Fruit fly (Drosophila melanogaster) whole organism, embryonic: ENCODE data around the gene inaF-B.
A peak's percentile ranks its signal among the peaks of the same experiment; 100 is the strongest.

ENCODE experiments used
- Adf1 ChIP-seq: fragments of 200-800 bp; sonication (Bioruptor generic); IDR thresholded peaks from 2 replicates; pipeline ENCODE4 v1.3.6; 2022; ENCODE audit warnings: missing biosample characterization, missing genetic modification characterization
- Atf6 ChIP-seq: fragments of 200-800 bp; sonication (Bioruptor generic); IDR thresholded peaks from 2 replicates; pipeline ENCODE4 v1.3.6; 2022; ENCODE audit warnings: missing biosample characterization, missing genetic modification characterization
- Bdp1 ChIP-seq: fragments of 200-800 bp; sonication (Bioruptor generic); optimal IDR thresholded peaks from 3 replicates; lab custom pipeline; 2016; ENCODE audit warnings: missing biosample characterization, missing genetic modification characterization
- CG11560 ChIP-seq: fragments of 200-800 bp; sonication (Bioruptor generic); IDR thresholded peaks from 3 replicates; pipeline ENCODE4 v1.3.6; 2022; ENCODE audit warnings: missing biosample characterization, missing genetic modification characterization
- CG12942 ChIP-seq: fragments of 200-800 bp; sonication (Bioruptor generic); optimal IDR thresholded peaks from 3 replicates; lab custom pipeline; 2016; ENCODE audit warnings: missing biosample characterization, missing genetic modification characterization
- CG13123 ChIP-seq: fragments of 200-800 bp; sonication (Bioruptor generic); optimal IDR thresholded peaks from 2 replicates; lab custom pipeline; 2016; ENCODE audit warnings: missing biosample characterization, missing genetic modification characterization
- CG17802 ChIP-seq: fragments of 200-800 bp; sonication (Bioruptor generic); optimal IDR thresholded peaks from 2 replicates; lab custom pipeline; 2018; ENCODE audit warnings: missing biosample characterization, mild to moderate bottlenecking, missing genetic modification characterization, moderate library complexity
- CG32772 ChIP-seq: fragments of 200-800 bp; sonication (Bioruptor generic); IDR thresholded peaks from 2 replicates; pipeline ENCODE4 v1.3.6; 2022; ENCODE audit warnings: missing biosample characterization, missing genetic modification characterization
- CG4282 ChIP-seq: fragments of 200-800 bp; sonication (Bioruptor generic); optimal IDR thresholded peaks from 2 replicates; lab custom pipeline; 2016; ENCODE audit warnings: missing biosample characterization, missing genetic modification characterization
- CG4854 ChIP-seq: fragments of 200-800 bp; sonication (Bioruptor generic); optimal IDR thresholded peaks from 2 replicates; lab custom pipeline; 2016; ENCODE audit warnings: missing biosample characterization, missing genetic modification characterization, inconsistent platforms
- CG6791 ChIP-seq: fragments of 200-800 bp; sonication (Bioruptor generic); IDR thresholded peaks from 3 replicates; pipeline ENCODE4 v1.3.6; 2022; ENCODE audit warnings: missing biosample characterization, missing genetic modification characterization; ENCODE audit not compliant: partially characterized antibody
- CG7745 ChIP-seq: fragments of 200-800 bp; sonication (Bioruptor generic); optimal IDR thresholded peaks from 2 replicates; lab custom pipeline; 2018; ENCODE audit warnings: missing biosample characterization, mild to moderate bottlenecking, missing genetic modification characterization, moderate library complexity
- CG8359 ChIP-seq: fragments of 200-800 bp; sonication (Bioruptor generic); optimal IDR thresholded peaks from 2 replicates; lab custom pipeline; 2017; ENCODE audit warnings: missing biosample characterization, mild to moderate bottlenecking, missing genetic modification characterization, borderline replicate concordance
- CG8478 ChIP-seq: fragments of >200 bp; optimal IDR thresholded peaks from 2 replicates; lab custom pipeline; 2018
- CG8765 ChIP-seq: fragments of 200-800 bp; sonication (Bioruptor generic); IDR thresholded peaks from 2 replicates; pipeline ENCODE4 v1.3.6; 2022; ENCODE audit warnings: missing biosample characterization, missing genetic modification characterization
- Chrac-16 ChIP-seq: fragments of 200-800 bp; sonication (Bioruptor generic); optimal IDR thresholded peaks from 3 replicates; lab custom pipeline; 2016; ENCODE audit warnings: missing biosample characterization, missing genetic modification characterization
- CrebB ChIP-seq: fragments of 200-800 bp; sonication (Bioruptor generic); optimal IDR thresholded peaks from 3 replicates; lab custom pipeline; 2018; ENCODE audit warnings: missing biosample characterization, mild to moderate bottlenecking, missing genetic modification characterization
- Deaf1 ChIP-seq: fragments of 200-800 bp; optimal IDR thresholded peaks from 3 replicates; lab custom pipeline; 2019; ENCODE audit warnings: missing biosample characterization, mild to moderate bottlenecking, missing genetic modification characterization, moderate library complexity
- Ets65A ChIP-seq: fragments of 200-800 bp; sonication (Bioruptor generic); peaks from one replicate; lab custom pipeline; 2016; ENCODE audit warnings: missing biosample characterization, missing genetic modification characterization
- Ets97D ChIP-seq: fragments of 200-800 bp; sonication (Bioruptor generic); optimal IDR thresholded peaks from 3 replicates; lab custom pipeline; 2016; ENCODE audit warnings: missing biosample characterization, missing genetic modification characterization
- Gug ChIP-seq: fragments of 200-800 bp; sonication (Bioruptor generic); IDR thresholded peaks from 4 replicates; pipeline ENCODE4 v1.3.6; 2022; ENCODE audit warnings: missing biosample characterization, missing genetic modification characterization
- H2.0 ChIP-seq: fragments of 200-800 bp; sonication (Bioruptor generic); IDR thresholded peaks from 2 replicates; pipeline ENCODE4 v1.3.6; 2022; ENCODE audit warnings: missing biosample characterization, missing genetic modification characterization
- Hmr ChIP-seq: fragments of 200-800 bp; sonication (Bioruptor generic); optimal IDR thresholded peaks from 3 replicates; lab custom pipeline; 2017; ENCODE audit warnings: mild to moderate bottlenecking, missing biosample characterization, missing genetic modification reagents, missing genetic modification characterization
- Hmx ChIP-seq: fragments of 200-800 bp; sonication (Bioruptor generic); optimal IDR thresholded peaks from 2 replicates; lab custom pipeline; 2016; ENCODE audit warnings: missing biosample characterization, missing genetic modification characterization
- Hr39 ChIP-seq: fragments of >200 bp; optimal IDR thresholded peaks from 2 replicates; lab custom pipeline; 2017
- Meics ChIP-seq: fragments of 200-800 bp; sonication (Bioruptor generic); optimal IDR thresholded peaks from 2 replicates; lab custom pipeline; 2017; ENCODE audit warnings: missing biosample characterization, mild to moderate bottlenecking, missing genetic modification characterization
- Nf-YA ChIP-seq: fragments of 200-800 bp; sonication (Bioruptor generic); IDR thresholded peaks from 2 replicates; pipeline ENCODE4 v1.3.6; 2022; ENCODE audit warnings: missing biosample characterization, missing genetic modification characterization
- Ssrp ChIP-seq: fragments of 200-800 bp; sonication (Bioruptor generic); optimal IDR thresholded peaks from 2 replicates; lab custom pipeline; 2018; ENCODE audit warnings: missing biosample characterization, mild to moderate bottlenecking, missing genetic modification characterization, moderate library complexity
- Usf ChIP-seq: fragments of 200-800 bp; sonication (Bioruptor generic); optimal IDR thresholded peaks from 2 replicates; lab custom pipeline; 2017; ENCODE audit warnings: missing genotype, missing biosample characterization, missing genetic modification characterization
- abd-A ChIP-seq: fragments of 200-800 bp; sonication (Bioruptor generic); optimal IDR thresholded peaks from 3 replicates; lab custom pipeline; 2019; ENCODE audit warnings: missing biosample characterization, mild to moderate bottlenecking, missing genetic modification characterization, moderate library complexity
- ap ChIP-seq: fragments of 200-800 bp; sonication (Bioruptor generic); IDR thresholded peaks from 2 replicates; pipeline ENCODE4 v1.3.6; 2022; ENCODE audit warnings: missing biosample characterization, missing genetic modification characterization
- ash1 ChIP-seq: fragments of 200-800 bp; sonication (Bioruptor generic); optimal IDR thresholded peaks from 2 replicates; lab custom pipeline; 2018; ENCODE audit warnings: missing biosample characterization, mild to moderate bottlenecking, missing genetic modification characterization
- az2 ChIP-seq: fragments of 200-800 bp; sonication (Bioruptor generic); optimal IDR thresholded peaks from 3 replicates; lab custom pipeline; 2016; ENCODE audit warnings: missing biosample characterization, missing genetic modification characterization
- bbx ChIP-seq: fragments of 200-800 bp; sonication (Bioruptor generic); IDR thresholded peaks from 2 replicates; pipeline ENCODE4 v1.3.6; 2022; ENCODE audit warnings: missing biosample characterization, missing genetic modification characterization; ENCODE audit not compliant: partially characterized antibody
- caup ChIP-seq: fragments of 200-800 bp; sonication (Bioruptor generic); optimal IDR thresholded peaks from 3 replicates; lab custom pipeline; 2017; ENCODE audit warnings: missing biosample characterization, mild to moderate bottlenecking, missing genetic modification characterization, moderate library complexity; ENCODE audit not compliant: severe bottlenecking
- cwo ChIP-seq: fragments of 200-800 bp; sonication (Bioruptor generic); optimal IDR thresholded peaks from 3 replicates; lab custom pipeline; 2017; ENCODE audit warnings: missing biosample characterization, missing genetic modification characterization, mild to moderate bottlenecking, moderate library complexity, missing genetic modification reagents
- dan ChIP-seq: fragments of 200-800 bp; sonication (Bioruptor generic); IDR thresholded peaks from 2 replicates; pipeline ENCODE4 v1.3.6; 2022; ENCODE audit warnings: missing biosample characterization, missing genetic modification characterization
- ems ChIP-seq: fragments of 200-800 bp; sonication (Bioruptor generic); optimal IDR thresholded peaks from 3 replicates; lab custom pipeline; 2016; ENCODE audit warnings: missing biosample characterization, missing genetic modification characterization
- exex ChIP-seq: fragments of 200-800 bp; sonication (Bioruptor generic); optimal IDR thresholded peaks from 4 replicates; lab custom pipeline; 2018; ENCODE audit warnings: missing biosample characterization, mild to moderate bottlenecking, missing genetic modification characterization, moderate library complexity
- fd3F ChIP-seq: fragments of 200-800 bp; sonication (Bioruptor generic); optimal IDR thresholded peaks from 2 replicates; lab custom pipeline; 2018; ENCODE audit warnings: missing biosample characterization, mild to moderate bottlenecking, missing genetic modification characterization, moderate library complexity
- gem ChIP-seq: fragments of 200-800 bp; sonication (Bioruptor generic); optimal IDR thresholded peaks from 2 replicates; lab custom pipeline; 2019; ENCODE audit warnings: missing biosample characterization, mild to moderate bottlenecking, missing genetic modification characterization, moderate library complexity
- gro ChIP-seq: fragments of 200-800 bp; sonication (Bioruptor generic); optimal IDR thresholded peaks from 2 replicates; lab custom pipeline; 2016; ENCODE audit warnings: missing biosample characterization, missing genetic modification characterization
- kay ChIP-seq: fragments of 200-800 bp; sonication (Bioruptor generic); optimal IDR thresholded peaks from 2 replicates; lab custom pipeline; 2016; ENCODE audit warnings: missing biosample characterization, missing genetic modification characterization
- lov ChIP-seq, 2 experiments: fragments of 200-800 bp in 1 of 2; fragments of >200 bp in 1 of 2; sonication (Bioruptor generic) in 1 of 2; IDR thresholded peaks in 1 of 2; optimal IDR thresholded peaks in 1 of 2; 2 replicates in 1 of 2; 3 replicates in 1 of 2; pipeline versions ENCODE4 v1.3.6 to Lab custom; 2017 to 2022; ENCODE audit warnings: missing biosample characterization in 1 of 2, missing genetic modification characterization in 1 of 2
- nmo ChIP-seq: fragments of 200-800 bp; sonication (Bioruptor generic); optimal IDR thresholded peaks from 2 replicates; lab custom pipeline; 2018; ENCODE audit warnings: missing biosample characterization, mild to moderate bottlenecking, missing genetic modification characterization, moderate library complexity
- org-1 ChIP-seq: fragments of 200-800 bp; sonication (Bioruptor generic); optimal IDR thresholded peaks from 2 replicates; lab custom pipeline; 2017; ENCODE audit warnings: missing biosample characterization, missing genetic modification characterization
- run ChIP-seq: fragments of 200-800 bp; sonication (Bioruptor generic); optimal IDR thresholded peaks from 3 replicates; lab custom pipeline; 2018; ENCODE audit warnings: missing biosample characterization, mild to moderate bottlenecking, missing genetic modification characterization
- unc-4 ChIP-seq: fragments of 200-800 bp; sonication (Bioruptor generic); IDR thresholded peaks from 2 replicates; pipeline ENCODE4 v1.3.6; 2022; ENCODE audit warnings: missing biosample characterization, missing genetic modification characterization; ENCODE audit not compliant: partially characterized antibody
- wdn ChIP-seq: fragments of 200-800 bp; sonication (Bioruptor generic); IDR thresholded peaks from 2 replicates; pipeline ENCODE4 v1.3.6; 2022; ENCODE audit warnings: missing biosample characterization, missing genetic modification characterization
- wek ChIP-seq: fragments of 200-800 bp; sonication (Bioruptor generic); optimal IDR thresholded peaks from 3 replicates; lab custom pipeline; 2018; ENCODE audit warnings: missing biosample characterization, mild to moderate bottlenecking, missing genetic modification characterization, moderate library complexity
- z ChIP-seq: fragments of 200-800 bp; sonication (Bioruptor generic); IDR thresholded peaks from 3 replicates; pipeline ENCODE4 v1.3.6; 2022; ENCODE audit warnings: missing biosample characterization, missing genetic modification characterization

The inaF-B gene

DNA sequence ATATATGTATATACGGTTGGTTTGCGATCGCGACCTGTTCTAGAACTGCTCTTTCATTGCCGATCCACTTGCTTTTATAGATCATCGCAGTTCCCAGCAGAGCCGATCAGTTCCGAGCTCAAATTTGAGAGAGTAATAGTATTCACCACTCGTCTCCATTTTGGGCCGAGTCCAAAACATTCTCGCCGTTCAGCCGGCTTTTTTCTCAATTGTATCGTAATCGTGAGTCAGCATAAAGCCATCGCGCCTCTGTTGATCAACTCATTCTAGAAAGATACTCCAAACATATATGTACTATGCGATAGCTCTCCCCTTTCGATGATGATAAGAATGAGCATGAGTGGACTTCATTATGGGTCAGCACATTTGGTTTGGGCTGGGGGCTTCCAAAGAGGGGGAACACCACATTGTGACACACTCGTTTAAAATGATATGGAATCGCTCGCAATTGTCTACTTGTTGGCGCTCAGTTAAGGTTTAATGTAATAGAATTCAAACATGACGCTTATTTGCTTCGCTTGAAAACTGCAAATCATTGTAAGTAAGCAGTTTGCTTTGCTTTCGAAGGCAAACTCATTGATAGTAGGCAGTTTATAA lies 32.1 kb upstream of the inaF-B start, which contains the start of gene CG9360:
TSS of gene CG9360 (minus strand) at position 51 of the 597 bp plus-strand sequence.
- TF ChIP-seq exex (tag; lab: Kevin White, UChicago) (peak; percentile 74), Hr39 (lab: Kevin White, UChicago) (no peak), Ssrp (tag; lab: Kevin White, UChicago) (no peak), ap (GFP tag; lab: Robert Waterston, UW) (no peak), Usf (GFP tag; lab: Kevin White, UChicago) (no peak), ash1 (GFP tag; lab: Kevin White, UChicago) (no peak), lov (optimal IDR thresholded peaks at IDR 0.05; lab: Kevin White, UChicago) (no peak), lov (GFP tag; IDR thresholded peaks at IDR 0.05; lab: Robert Waterston, UW) (no peak), CG8478 (lab: Kevin White, UChicago) (no peak), Hmr (GFP tag; lab: Kevin White, UChicago) (no peak), CG4854 (GFP tag; lab: Kevin White, UChicago) (no peak), Ets97D (GFP tag; lab: Kevin White, UChicago) (no peak), dan (GFP tag; lab: Robert Waterston, UW) (no peak), z (GFP tag; lab: Robert Waterston, UW) (peak; percentile 80; the same call in 2 of the 3 replicates), fd3F (no peak), nmo (no peak), unc-4 (GFP tag; lab: Robert Waterston, UW) (no peak), abd-A (no peak), CG7745 (no peak), CG8765 (GFP tag; lab: Robert Waterston, UW) (no peak), CG11560 (no peak), Adf1 (no peak; the same call in 1 of the 2 replicates), CG8359 (no peak), bbx (GFP tag; lab: Robert Waterston, UW) (no peak), Chrac-16 (GFP tag; lab: Kevin White, UChicago) (no peak), CG32772 (GFP tag; lab: Robert Waterston, UW) (no peak), wdn (GFP tag; lab: Robert Waterston, UW) (no peak), run (no peak), gem (no peak), gro (GFP tag; lab: Kevin White, UChicago) (no peak), az2 (GFP tag; lab: Kevin White, UChicago) (no peak), caup (GFP tag; lab: Kevin White, UChicago) (no peak), CrebB (no peak), CG17802 (no peak), kay (GFP tag; lab: Kevin White, UChicago) (peak; percentile 67), Nf-YA (GFP tag; lab: Robert Waterston, UW) (no peak), Gug (GFP tag; lab: Robert Waterston, UW) (no peak), wek (no peak), Ets65A (GFP tag; lab: Kevin White, UChicago) (no peak), Bdp1 (GFP tag; lab: Kevin White, UChicago) (no peak), Hmx (GFP tag; lab: Kevin White, UChicago) (no peak), CG12942 (GFP tag; lab: Kevin White, UChicago) (no peak), CG4282 (GFP tag; lab: Kevin White, UChicago) (no peak), cwo (GFP tag; lab: Kevin White, UChicago) (no peak), ems (GFP tag; lab: Kevin White, UChicago) (no peak), Meics (GFP tag; lab: Kevin White, UChicago) (no peak), CG6791 (GFP tag; lab: Robert Waterston, UW) (no peak), CG13123 (no peak), H2.0 (no peak), Atf6 (no peak), org-1 (GFP tag; lab: Kevin White, UChicago) (no peak), Deaf1 (tag; lab: Kevin White, UChicago) (peak; percentile 85)
